Worm (Caenorhabditis elegans) whole organism, L4 larva: ENCODE results near the gene pch-2.

Experiments used
- F26F4.8 ChIP-seq: fragments of 200-800 bp; sonication (Bioruptor generic); conservative IDR thresholded peaks from 2 replicates; pipeline ENCODE4 v1.3.6; 2022; ENCODE audit warnings: missing genetic modification characterization, missing compliant biosample characterization
- T20F7.1 ChIP-seq: fragments of 200-800 bp; sonication (Bioruptor generic); optimal IDR thresholded peaks from 2 replicates; lab custom pipeline; 2018; ENCODE audit warnings: mild to moderate bottlenecking, missing genetic modification characterization, missing compliant biosample characterization
- Y48G9A.11 ChIP-seq: fragments of 200-800 bp; sonication (Bioruptor generic); IDR thresholded peaks from 2 replicates; pipeline ENCODE4 v1.3.6; 2022; ENCODE audit warnings: missing genetic modification reagents, missing genetic modification characterization, missing compliant biosample characterization
- aha-1 ChIP-seq: fragments of 150-350 bp; peaks from one replicate; lab custom pipeline; 2014; ENCODE audit warnings: missing biosample characterization, missing genetic modification characterization
- attf-4 ChIP-seq: sonication (generic microtip); optimal IDR thresholded peaks from 3 replicates; lab custom pipeline; 2017; ENCODE audit warnings: missing biosample characterization, missing genetic modification characterization
- ceh-82 ChIP-seq: sonication (generic microtip); optimal IDR thresholded peaks from 2 replicates; lab custom pipeline; 2017; ENCODE audit warnings: missing biosample characterization, missing genetic modification characterization
- ctbp-1 ChIP-seq: fragments of 200-800 bp; sonication (Bioruptor generic); IDR thresholded peaks from 2 replicates; pipeline ENCODE4 v1.3.6; 2022; ENCODE audit warnings: missing genetic modification reagents, missing genetic modification characterization, missing compliant biosample characterization
- daf-16 ChIP-seq, 3 experiments: sonication (generic microtip); optimal IDR thresholded peaks; 2 replicates each; lab custom pipeline; 2016 to 2017; ENCODE audit warnings: missing genetic modification characterization in 3 of 3, missing genetic modification reagents in 3 of 3, mild to moderate bottlenecking in 2 of 3, missing compliant biosample characterization in 2 of 3, missing biosample characterization in 1 of 3, moderate library complexity in 1 of 3
- daf-19 ChIP-seq: fragments of 200-800 bp; sonication (Bioruptor generic); conservative IDR thresholded peaks from 2 replicates; pipeline ENCODE4 v1.3.6; 2022; ENCODE audit warnings: missing genetic modification characterization, missing compliant biosample characterization
- dmd-6 ChIP-seq: fragments of 200-800 bp; sonication (Bioruptor generic); IDR thresholded peaks from 2 replicates; pipeline ENCODE4 v1.3.6; 2022; ENCODE audit warnings: missing genetic modification reagents, missing genetic modification characterization, missing compliant biosample characterization
- dpl-1 ChIP-seq: fragments of 150-350 bp; optimal IDR thresholded peaks from 2 replicates; lab custom pipeline; 2014; ENCODE audit warnings: missing biosample characterization, missing genetic modification reagents, missing genetic modification characterization
- duxl-1 ChIP-seq: sonication (generic microtip); optimal IDR thresholded peaks from 2 replicates; lab custom pipeline; 2016; ENCODE audit warnings: mild to moderate bottlenecking, missing genetic modification characterization, moderate library complexity, missing compliant biosample characterization; ENCODE audit not compliant: poor library complexity
- dve-1 ChIP-seq: sonication (generic microtip); optimal IDR thresholded peaks from 2 replicates; lab custom pipeline; 2017; ENCODE audit warnings: antibody characterized with exemption, mild to moderate bottlenecking, missing genetic modification characterization, missing compliant biosample characterization; ENCODE audit not compliant: insufficient read depth
- gei-8 ChIP-seq: fragments of 200-800 bp; sonication (Bioruptor generic); optimal IDR thresholded peaks from 2 replicates; lab custom pipeline; 2018; ENCODE audit warnings: mild to moderate bottlenecking, missing genetic modification characterization, missing compliant biosample characterization
- hif-1 ChIP-seq, 2 experiments: sonication (generic microtip); optimal IDR thresholded peaks; 2 replicates each; lab custom pipeline; 2016 to 2017; ENCODE audit warnings: missing compliant biosample characterization in 2 of 2, missing genetic modification characterization in 2 of 2, missing genetic modification reagents in 2 of 2, missing genotype in 2 of 2, mild to moderate bottlenecking in 1 of 2
- hlh-11 ChIP-seq: fragments of 200-800 bp; sonication (Bioruptor generic); optimal IDR thresholded peaks from 2 replicates; lab custom pipeline; 2018; ENCODE audit warnings: mild to moderate bottlenecking, missing genetic modification characterization, missing compliant biosample characterization
- hlh-30 ChIP-seq: sonication (generic microtip); optimal IDR thresholded peaks from 2 replicates; lab custom pipeline; 2017; ENCODE audit warnings: antibody characterized with exemption, mild to moderate bottlenecking, missing genetic modification characterization, missing compliant biosample characterization; ENCODE audit not compliant: insufficient read depth
- hmg-1.1 ChIP-seq: fragments of 200-800 bp; sonication (Bioruptor generic); IDR thresholded peaks from 2 replicates; pipeline ENCODE4 v1.3.6; 2022; ENCODE audit warnings: missing genetic modification reagents, missing genetic modification characterization, missing compliant biosample characterization
- lin-13 ChIP-seq: fragments of 150-350 bp; optimal IDR thresholded peaks from 2 replicates; lab custom pipeline; 2014; ENCODE audit warnings: missing biosample characterization, missing genetic modification reagents, missing genetic modification characterization
- lin-29 ChIP-seq: fragments of 200-800 bp; sonication (Bioruptor generic); IDR thresholded peaks from 2 replicates; pipeline ENCODE4 v1.3.6; 2022; ENCODE audit warnings: missing genetic modification reagents, missing genetic modification characterization, missing compliant biosample characterization
- lin-38 ChIP-seq: fragments of 200-800 bp; sonication (Bioruptor generic); IDR thresholded peaks from 2 replicates; pipeline ENCODE4 v1.3.6; 2022; ENCODE audit warnings: missing genetic modification reagents, missing genetic modification characterization, missing compliant biosample characterization
- lsy-2 ChIP-seq, 2 experiments: fragments of 150-350 bp in 1 of 2; sonication (generic microtip) in 1 of 2; optimal IDR thresholded peaks; 2 replicates each; lab custom pipeline; 2014 to 2017; ENCODE audit warnings: missing biosample characterization in 2 of 2, missing genetic modification characterization in 2 of 2
- mep-1 ChIP-seq: fragments of 150-350 bp; sonication (generic microtip); optimal IDR thresholded peaks from 3 replicates; lab custom pipeline; 2014; ENCODE audit warnings: missing biosample characterization, missing genetic modification characterization
- mes-2 ChIP-seq: sonication (generic microtip); optimal IDR thresholded peaks from 2 replicates; lab custom pipeline; 2016; ENCODE audit warnings: missing genotype, mild to moderate bottlenecking, missing genetic modification characterization, missing compliant biosample characterization; ENCODE audit not compliant: poor library complexity, severe bottlenecking
- mxl-3 ChIP-seq: fragments of 200-800 bp; sonication (Bioruptor generic); optimal IDR thresholded peaks from 2 replicates; lab custom pipeline; 2018; ENCODE audit warnings: mild to moderate bottlenecking, missing genetic modification characterization, missing compliant biosample characterization
- nhr-102 ChIP-seq: sonication (generic microtip); optimal IDR thresholded peaks from 2 replicates; lab custom pipeline; 2016; ENCODE audit warnings: mild to moderate bottlenecking, missing genetic modification characterization, moderate library complexity, missing compliant biosample characterization
- nhr-28 ChIP-seq: fragments of 150-350 bp; optimal IDR thresholded peaks from 2 replicates; lab custom pipeline; 2014; ENCODE audit warnings: missing biosample characterization, missing genetic modification characterization
- nhr-42 ChIP-seq: fragments of 200-800 bp; sonication (Bioruptor generic); IDR thresholded peaks from 2 replicates; pipeline ENCODE4 v1.3.6; 2022; ENCODE audit warnings: missing genetic modification characterization, missing compliant biosample characterization
- nhr-6 ChIP-seq: fragments of 150-350 bp; optimal IDR thresholded peaks from 2 replicates; lab custom pipeline; 2014; ENCODE audit warnings: missing biosample characterization, missing genetic modification characterization
- pha-4 ChIP-seq, 2 experiments: fragments of 150-350 bp in 1 of 2; fragments of 200-800 bp in 1 of 2; sonication (Bioruptor generic) in 1 of 2; IDR thresholded peaks in 1 of 2; optimal IDR thresholded peaks in 1 of 2; 2 replicates each; pipeline versions ENCODE4 v1.3.6 to Lab custom; 2014 to 2022; ENCODE audit warnings: missing genetic modification characterization in 2 of 2, missing genetic modification reagents in 2 of 2, missing biosample characterization in 1 of 2, missing compliant biosample characterization in 1 of 2
- pqm-1 ChIP-seq: sonication (generic microtip); optimal IDR thresholded peaks from 2 replicates; lab custom pipeline; 2017; ENCODE audit warnings: missing biosample characterization, missing genetic modification characterization
- rbr-2 ChIP-seq: sonication (generic microtip); optimal IDR thresholded peaks from 2 replicates; lab custom pipeline; 2016; ENCODE audit warnings: missing genotype, missing genetic modification characterization, missing compliant biosample characterization
- sdz-12 ChIP-seq: fragments of 200-800 bp; sonication (Bioruptor generic); optimal IDR thresholded peaks from 2 replicates; lab custom pipeline; 2018; ENCODE audit warnings: mild to moderate bottlenecking, missing genetic modification characterization, missing compliant biosample characterization
- tag-97 ChIP-seq: fragments of 200-800 bp; sonication (Bioruptor generic); IDR thresholded peaks from 2 replicates; pipeline ENCODE4 v1.3.6; 2022; ENCODE audit warnings: missing genetic modification characterization, missing compliant biosample characterization
- unc-62 ChIP-seq, 3 experiments: fragments of 150-350 bp in 1 of 3; sonication (generic microtip); optimal IDR thresholded peaks in 2 of 3; peaks in 1 of 3; 1 replicate in 1 of 3; 2 replicates in 2 of 3; lab custom pipeline; 2014 to 2017; ENCODE audit warnings: missing biosample characterization in 3 of 3, missing genetic modification characterization in 3 of 3, missing genetic modification reagents in 3 of 3, missing genotype in 1 of 3
- zag-1 ChIP-seq: fragments of 150-350 bp; optimal IDR thresholded peaks from 2 replicates; lab custom pipeline; 2014; ENCODE audit warnings: missing biosample characterization, missing genetic modification characterization
- ztf-7 ChIP-seq: fragments of 150-350 bp; optimal IDR thresholded peaks from 2 replicates; lab custom pipeline; 2014; ENCODE audit warnings: missing biosample characterization, missing genetic modification characterization

pch-2 gene

DNA sequence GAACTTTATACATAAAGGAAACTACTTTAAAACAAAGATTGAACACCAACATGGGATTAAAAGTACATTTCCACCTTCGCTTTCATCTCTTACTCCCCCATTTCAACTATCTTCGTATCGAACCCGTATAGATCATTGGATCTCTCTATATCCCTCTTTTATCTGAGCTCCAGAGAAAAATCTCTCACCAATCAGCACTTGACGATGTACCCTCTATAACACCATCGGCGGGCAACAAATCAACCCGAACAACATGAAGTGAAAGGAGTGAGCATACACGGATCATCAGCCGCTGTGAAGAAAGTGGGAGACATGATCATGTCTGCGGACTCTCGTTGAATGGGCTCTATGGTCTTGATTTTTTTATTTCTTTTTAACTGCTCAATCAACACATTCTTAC is 40.7 kb upstream of the pch-2 start:
- TF ChIP-seq dpl-1 (GFP tag; lab: Kevin White, UChicago) (no peak), daf-16 (GFP tag; optimal IDR thresholded peaks at IDR 0.05; lab: Kevin White, UChicago) (peak in 1 of 2 experiments; percentile 6), daf-16 (tag; optimal IDR thresholded peaks at IDR 0.05; lab: Kevin White, UChicago) (no peak)

DNA sequence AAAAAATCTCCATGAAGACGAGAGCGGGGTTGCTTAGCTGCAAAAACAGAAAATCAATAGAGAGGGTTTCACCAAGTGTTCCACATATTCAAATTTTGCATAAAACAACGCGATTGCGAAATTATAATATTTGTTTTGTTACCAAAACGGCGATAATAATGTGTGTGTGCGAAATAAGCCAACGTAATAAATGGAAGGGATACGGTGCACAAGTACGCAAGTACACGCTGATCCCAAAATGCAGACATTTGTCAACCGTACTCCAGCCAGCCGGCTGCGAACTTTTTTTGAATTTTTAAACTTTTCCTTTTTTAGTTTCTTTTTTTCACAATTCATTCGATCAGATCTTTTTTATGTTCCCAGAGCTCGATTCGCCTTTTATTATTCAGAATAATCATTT is 33.3 kb upstream of the pch-2 start, which contains the start of gene ire-1:
Gene ire-1, minus strand, starts transcription at position 44 of the 400 bp plus-strand sequence.
- TF ChIP-seq T20F7.1 (GFP tag; lab: Kevin White, UChicago) = peak; percentile 47
- no peak for TF ChIP-seq duxl-1 (tag; lab: Kevin White, UChicago)
- peak; percentile 17 for TF ChIP-seq ztf-7
- no peak for TF ChIP-seq sdz-12 (GFP tag; lab: Kevin White, UChicago)
- TF ChIP-seq mxl-3 = peak; percentile 15
- TF ChIP-seq dpl-1 (GFP tag; lab: Kevin White, UChicago) = peak; percentile 69
- peak; percentile 90 to 99 for TF ChIP-seq lsy-2 (tag; optimal IDR thresholded peaks at IDR 0.05; lab: Kevin White, UChicago)
- TF ChIP-seq zag-1 (tag; lab: Kevin White, UChicago) = no peak
- TF ChIP-seq lin-38 (GFP tag; lab: Robert Waterston, UW) = peak; percentile 54
- peak; percentile 70 for TF ChIP-seq mep-1 (tag; lab: Kevin White, UChicago)
- peak; percentile 14; the same call in 1 of the 2 replicates for TF ChIP-seq pha-4 (GFP tag; IDR thresholded peaks at IDR 0.05; lab: Robert Waterston, UW)
- peak; percentile 70 for TF ChIP-seq pha-4 (tag; optimal IDR thresholded peaks at IDR 0.05; lab: Kevin White, UChicago)
- no peak for TF ChIP-seq daf-16 (GFP tag; optimal IDR thresholded peaks at IDR 0.05; lab: Kevin White, UChicago)
- peak; percentile 57 for TF ChIP-seq daf-16 (tag; optimal IDR thresholded peaks at IDR 0.05; lab: Kevin White, UChicago)
- TF ChIP-seq nhr-102 = no peak
- peak; percentile 38 for TF ChIP-seq nhr-6 (tag; lab: Kevin White, UChicago)
- TF ChIP-seq gei-8 (GFP tag; lab: Kevin White, UChicago) = no peak
- TF ChIP-seq hif-1 (tag; optimal IDR thresholded peaks at IDR 0.05; lab: Kevin White, UChicago) = peak in 1 of 2 experiments; percentile 31
- no peak for TF ChIP-seq lin-29 (GFP tag; lab: Robert Waterston, UW)
- peak; percentile 44 for TF ChIP-seq hlh-11 (tag; lab: Kevin White, UChicago)
- TF ChIP-seq daf-19 (GFP tag; lab: Robert Waterston, UW) = 0 out of 2 replicates have a peak, but pooled peaks have one; percentile 17
- TF ChIP-seq pqm-1 (tag; lab: Kevin White, UChicago) = peak; percentile 23
- peak; percentile 49 for TF ChIP-seq nhr-28
- TF ChIP-seq rbr-2 (tag; lab: Kevin White, UChicago) = peak; percentile 6
- no peak for TF ChIP-seq Y48G9A.11 (GFP tag; lab: Robert Waterston, UW)
- peak; percentile 38; the same call in 1 of the 2 replicates for TF ChIP-seq hmg-1.1
- peak; percentile 75 for TF ChIP-seq mes-2 (tag; lab: Kevin White, UChicago)
- peak; percentile 26; the same call in 1 of the 2 replicates for TF ChIP-seq dmd-6 (GFP tag; lab: Robert Waterston, UW)
- TF ChIP-seq ceh-82 = no peak
- peak; percentile 42 for TF ChIP-seq lin-13 (GFP tag; lab: Kevin White, UChicago)
- TF ChIP-seq attf-4 (tag; lab: Kevin White, UChicago) = no peak
- no peak for TF ChIP-seq F26F4.8 (GFP tag; lab: Robert Waterston, UW)
- no peak for TF ChIP-seq nhr-42 (GFP tag; lab: Robert Waterston, UW)
- TF ChIP-seq dve-1 (tag; lab: Kevin White, UChicago) = peak; percentile 72
- TF ChIP-seq hlh-30 (tag; lab: Kevin White, UChicago) = peak; percentile 42
- no peak for TF ChIP-seq tag-97 (GFP tag; lab: Robert Waterston, UW)

DNA sequence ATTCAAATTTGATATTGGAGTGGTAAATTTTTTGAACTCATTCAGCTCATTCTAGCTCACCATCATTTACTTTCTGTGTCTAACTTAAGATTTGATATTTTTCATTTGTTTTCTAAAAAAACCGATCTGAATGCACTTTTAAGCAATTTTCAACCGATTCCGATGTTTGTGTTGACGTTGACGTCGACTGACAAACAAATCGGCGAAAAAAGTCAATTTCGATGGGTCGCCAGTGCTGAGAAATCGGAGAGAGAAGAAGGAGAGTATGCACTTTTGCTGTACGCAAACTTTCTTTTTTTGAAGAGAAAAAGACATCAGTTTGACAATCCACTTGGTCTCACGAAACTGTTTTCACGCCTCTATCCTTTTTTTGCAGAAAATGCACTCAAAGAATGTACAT is 32.7 kb upstream of the pch-2 start:
- TF ChIP-seq unc-62 (GFP tag; optimal IDR thresholded peaks at IDR 0.05 in 1 of 2; lab: Kevin White, UChicago) (peak in 1 of 2 experiments; percentile 83), unc-62 (tag; optimal IDR thresholded peaks at IDR 0.05; lab: Kevin White, UChicago) (no peak), ctbp-1 (GFP tag; lab: Robert Waterston, UW) (no peak), aha-1 (tag; lab: Kevin White, UChicago) (peak; percentile 73)
